Worm (Caenorhabditis elegans): Measurements from ENCODE around the gene acs-1.

Gene acs-1

DNA sequence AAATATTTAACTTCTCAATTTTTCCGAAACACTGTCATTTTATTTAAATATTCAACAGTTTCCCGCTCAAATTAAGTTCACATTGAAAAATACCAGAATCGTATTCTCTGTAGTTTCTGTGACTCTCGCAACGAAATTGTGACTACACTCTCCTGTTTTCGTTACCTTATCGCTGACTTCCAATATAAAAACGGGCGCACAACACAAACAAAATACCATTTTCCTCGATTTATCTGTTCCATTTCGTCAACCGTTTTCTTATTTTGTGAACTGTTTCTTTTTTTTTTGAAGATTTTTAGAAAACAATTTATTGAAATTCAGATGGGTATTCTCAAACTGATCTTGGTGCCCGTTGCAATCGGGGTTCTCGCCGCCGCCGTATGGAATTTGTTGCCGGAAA, 25.9 kb upstream of the acs-1 start, which contains the start of gene W01A11.1:
W01A11.1 (plus strand) TSS at position 322 of the 400 bp plus-strand sequence.
- TF ChIP-seq klf-2 (GFP tag; conservative IDR thresholded peaks at IDR 0.05): no peak
- no peak for TF ChIP-seq med-1 (GFP tag; optimal IDR thresholded peaks at IDR 0.05; ENCODE audit: insufficient read depth)
- no peak for TF ChIP-seq flt-1 (GFP tag; IDR thresholded peaks at IDR 0.05)
- no peak for TF ChIP-seq T22C8.4 (GFP tag; IDR thresholded peaks at IDR 0.05)
- TF ChIP-seq ztf-29 (GFP tag; IDR thresholded peaks at IDR 0.05): no peak
- TF ChIP-seq cog-1 (tag; optimal IDR thresholded peaks at IDR 0.05): no peak
- TF ChIP-seq tab-1 (GFP tag; IDR thresholded peaks at IDR 0.05): no peak
- no peak for TF ChIP-seq ztf-23 (GFP tag; IDR thresholded peaks at IDR 0.05)
- no peak for TF ChIP-seq ref-1 (GFP tag; conservative IDR thresholded peaks at IDR 0.05)

DNA sequence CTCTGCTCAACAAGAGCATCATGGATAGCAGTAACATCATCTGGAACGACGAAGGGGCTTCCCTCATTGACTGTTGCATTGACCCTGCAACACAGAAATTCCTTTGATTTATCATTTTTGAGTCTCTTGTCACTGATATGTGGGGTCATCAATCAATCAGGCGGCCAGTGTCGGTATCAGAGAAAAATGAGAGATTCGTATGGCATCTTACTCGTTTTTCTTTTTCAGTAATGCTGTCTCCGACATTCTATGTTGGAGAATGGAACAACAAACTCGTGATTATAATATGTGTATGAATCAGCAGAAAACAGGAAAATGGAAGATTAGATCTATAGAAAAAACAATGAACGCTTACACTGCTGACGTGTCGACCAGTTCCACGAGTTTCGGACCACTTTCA, 21.6 kb upstream of the acs-1 start:
- TF ChIP-seq T22C8.4 (GFP tag; IDR thresholded peaks at IDR 0.05) (no peak), cog-1 (tag; optimal IDR thresholded peaks at IDR 0.05) (no peak), med-1 (GFP tag; optimal IDR thresholded peaks at IDR 0.05; ENCODE audit: insufficient read depth) (no peak), tab-1 (GFP tag; IDR thresholded peaks at IDR 0.05) (no peak), ref-1 (GFP tag; conservative IDR thresholded peaks at IDR 0.05) (no peak)

DNA sequence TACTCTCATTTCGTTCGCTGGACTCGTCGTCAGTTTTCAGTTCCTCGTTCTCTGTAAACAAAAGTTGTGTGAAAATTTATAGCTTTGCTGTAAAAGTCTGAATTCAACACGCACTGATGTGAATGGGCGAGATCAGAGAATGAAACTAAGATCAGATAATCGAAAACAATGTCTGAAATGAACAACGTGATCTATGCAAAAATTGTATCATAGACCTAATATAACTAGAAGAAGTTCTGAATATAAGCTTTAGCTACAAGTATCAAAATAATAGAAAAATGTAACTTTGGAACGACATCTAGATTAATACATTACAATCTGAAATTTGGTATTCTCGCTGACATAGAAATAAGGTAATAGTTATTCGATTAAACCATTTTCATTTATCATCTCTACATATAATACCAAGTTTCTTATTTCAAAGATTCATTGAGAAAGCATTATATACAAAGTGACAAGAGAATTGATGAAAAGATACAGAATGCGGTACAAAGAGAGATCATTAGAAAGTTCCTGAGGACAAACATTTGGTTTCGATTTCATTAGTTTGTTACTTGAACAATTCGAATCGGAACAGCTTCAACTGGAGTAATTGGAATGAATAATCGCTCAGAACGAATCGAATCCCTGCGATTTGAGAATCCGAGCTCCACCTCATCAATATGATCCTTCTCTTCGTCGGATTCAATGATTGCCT, 20.5 kb upstream of the acs-1 start, which contains the start of gene moc-2:
moc-2 (minus strand) TSS at position 51 of the 697 bp plus-strand sequence.
- TF ChIP-seq tab-1 (GFP tag; IDR thresholded peaks at IDR 0.05) (no peak), ref-1 (GFP tag; conservative IDR thresholded peaks at IDR 0.05) (no peak), flt-1 (GFP tag; IDR thresholded peaks at IDR 0.05) (no peak), cog-1 (tag; optimal IDR thresholded peaks at IDR 0.05) (no peak), med-1 (GFP tag; optimal IDR thresholded peaks at IDR 0.05; ENCODE audit: insufficient read depth) (no peak), ztf-29 (GFP tag; IDR thresholded peaks at IDR 0.05) (no peak), klf-2 (GFP tag; conservative IDR thresholded peaks at IDR 0.05) (no peak), ztf-23 (GFP tag; IDR thresholded peaks at IDR 0.05) (no peak), T22C8.4 (GFP tag; IDR thresholded peaks at IDR 0.05) (no peak)

DNA sequence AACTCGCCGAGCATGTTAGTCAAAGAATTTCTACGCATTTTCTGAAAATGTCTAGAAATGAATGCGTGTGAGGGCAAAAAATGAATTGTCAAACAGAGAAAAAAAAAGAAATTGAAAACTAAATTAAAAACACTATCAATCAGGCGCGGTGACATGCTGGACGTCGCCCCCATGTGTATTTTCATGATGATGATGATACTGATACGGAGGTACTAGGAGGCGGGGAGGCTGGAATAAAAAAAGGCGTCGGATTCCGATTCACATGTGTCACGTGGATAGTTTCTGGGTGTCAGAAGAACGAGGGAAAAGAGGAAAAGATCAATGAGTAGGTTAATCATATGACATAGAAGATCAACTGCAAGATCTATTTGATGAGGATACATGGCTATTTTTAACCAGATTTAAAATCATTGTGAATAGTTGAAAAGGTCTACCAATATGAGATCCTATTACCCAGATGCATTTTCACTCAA, 19.4 kb upstream of the acs-1 start, which contains the start of gene W01A11.7:
W01A11.7 (minus strand) TSS at position 51 of the 473 bp plus-strand sequence.
- no peak for TF ChIP-seq T22C8.4 (GFP tag; IDR thresholded peaks at IDR 0.05)
- no peak for TF ChIP-seq med-1 (GFP tag; optimal IDR thresholded peaks at IDR 0.05; ENCODE audit: insufficient read depth)
- no peak for TF ChIP-seq ztf-23 (GFP tag; IDR thresholded peaks at IDR 0.05)
- TF ChIP-seq ref-1 (GFP tag; conservative IDR thresholded peaks at IDR 0.05): no peak
- TF ChIP-seq ztf-29 (GFP tag; IDR thresholded peaks at IDR 0.05): no peak
- no peak for TF ChIP-seq klf-2 (GFP tag; conservative IDR thresholded peaks at IDR 0.05)
- TF ChIP-seq tab-1 (GFP tag; IDR thresholded peaks at IDR 0.05): no peak
- TF ChIP-seq cog-1 (tag; optimal IDR thresholded peaks at IDR 0.05): no peak
- TF ChIP-seq flt-1 (GFP tag; IDR thresholded peaks at IDR 0.05): no peak

DNA sequence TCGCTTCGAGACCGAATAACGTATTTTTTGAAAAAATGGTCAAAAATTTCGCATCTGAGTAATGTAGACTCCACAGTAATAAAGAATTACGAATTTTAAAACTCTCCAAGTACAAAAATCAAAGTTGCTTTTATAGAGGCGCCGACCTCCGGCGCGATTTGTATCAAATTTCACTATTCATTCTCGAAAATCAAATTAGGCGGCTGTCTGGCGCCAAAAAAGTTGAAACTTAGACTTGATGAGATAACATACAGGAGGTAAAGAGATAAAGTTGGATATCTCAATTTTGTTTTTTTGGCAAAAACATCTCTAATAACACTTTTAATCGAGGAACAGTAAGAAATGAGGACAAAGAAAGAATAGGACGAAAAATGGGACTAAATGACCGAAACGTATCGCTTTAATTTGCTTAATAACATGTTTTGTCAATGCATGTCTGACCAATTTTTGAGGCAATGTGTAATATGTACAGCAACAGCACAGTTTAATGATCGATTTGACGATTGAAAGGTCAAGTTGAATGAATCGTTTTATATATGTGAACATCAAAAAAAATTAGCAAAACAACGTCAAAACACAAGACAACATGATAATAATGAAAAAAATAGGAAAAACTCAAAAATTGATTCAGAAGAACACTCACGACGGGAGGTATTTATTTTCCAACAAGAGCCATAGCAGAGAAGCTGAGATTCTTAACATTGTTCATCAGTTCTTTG, 18.4 kb upstream of the acs-1 start:
- no peak for TF ChIP-seq flt-1 (GFP tag; IDR thresholded peaks at IDR 0.05)
- no peak for TF ChIP-seq ref-1 (GFP tag; conservative IDR thresholded peaks at IDR 0.05)
- no peak for TF ChIP-seq tab-1 (GFP tag; IDR thresholded peaks at IDR 0.05)
- no peak for TF ChIP-seq T22C8.4 (GFP tag; IDR thresholded peaks at IDR 0.05)
- TF ChIP-seq cog-1 (tag; optimal IDR thresholded peaks at IDR 0.05): no peak
- no peak for TF ChIP-seq ztf-29 (GFP tag; IDR thresholded peaks at IDR 0.05)
- no peak for TF ChIP-seq ztf-23 (GFP tag; IDR thresholded peaks at IDR 0.05)
- TF ChIP-seq med-1 (GFP tag; optimal IDR thresholded peaks at IDR 0.05; ENCODE audit: insufficient read depth): no peak
- TF ChIP-seq klf-2 (GFP tag; conservative IDR thresholded peaks at IDR 0.05): no peak

DNA sequence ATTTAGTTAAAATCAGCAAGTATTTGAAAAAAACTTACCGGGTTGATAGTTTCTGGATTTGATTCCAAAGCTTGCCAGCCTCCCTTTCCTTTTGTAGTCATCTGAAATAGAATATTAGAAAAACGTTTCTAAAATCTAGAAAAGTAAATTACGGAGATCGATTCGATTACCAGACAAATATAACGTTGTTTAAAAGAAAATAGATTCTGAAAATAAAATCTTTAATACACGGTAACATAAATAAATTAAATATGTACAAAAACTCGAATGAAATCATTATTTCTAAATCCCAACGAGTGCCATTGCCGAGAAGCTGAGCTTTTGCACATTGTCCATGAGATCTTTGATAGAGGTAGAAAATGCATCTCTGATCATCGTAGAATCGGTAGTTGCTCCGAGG, 16.1 kb upstream of the acs-1 start, which contains the start of gene ubh-3:
ubh-3 (minus strand) TSS at position 101 of the 400 bp plus-strand sequence.
- no peak for TF ChIP-seq flt-1 (GFP tag; IDR thresholded peaks at IDR 0.05)
- TF ChIP-seq T22C8.4 (GFP tag; IDR thresholded peaks at IDR 0.05): no peak
- TF ChIP-seq ref-1 (GFP tag; conservative IDR thresholded peaks at IDR 0.05): no peak
- TF ChIP-seq ztf-23 (GFP tag; IDR thresholded peaks at IDR 0.05): no peak
- no peak for TF ChIP-seq med-1 (GFP tag; optimal IDR thresholded peaks at IDR 0.05; ENCODE audit: insufficient read depth)
- TF ChIP-seq klf-2 (GFP tag; conservative IDR thresholded peaks at IDR 0.05): no peak
- no peak for TF ChIP-seq ztf-29 (GFP tag; IDR thresholded peaks at IDR 0.05)
- TF ChIP-seq tab-1 (GFP tag; IDR thresholded peaks at IDR 0.05): no peak
- no peak for TF ChIP-seq cog-1 (tag; optimal IDR thresholded peaks at IDR 0.05)

DNA sequence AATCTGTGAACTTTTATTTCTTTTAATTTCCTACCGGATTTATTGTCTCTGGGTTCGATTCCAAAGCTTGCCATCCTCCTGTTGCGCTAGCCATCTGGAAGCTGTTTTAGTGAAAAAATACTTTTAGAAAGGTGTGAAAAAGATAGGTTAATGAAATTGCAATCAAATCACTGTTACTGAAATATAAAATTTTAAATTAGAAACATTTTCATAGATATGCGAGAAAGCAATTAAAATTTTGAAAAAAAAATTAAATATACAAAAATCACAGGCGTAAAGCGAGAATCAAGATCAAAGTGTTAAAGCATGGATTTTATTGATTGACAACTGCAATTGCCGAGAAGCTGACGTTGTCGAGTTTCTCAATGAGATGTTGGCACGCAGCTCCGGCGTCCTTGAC, 15.1 kb upstream of the acs-1 start, which contains the start of gene ubh-2:
ubh-2 (minus strand) TSS at position 101 of the 400 bp plus-strand sequence.
- TF ChIP-seq cog-1 (tag; optimal IDR thresholded peaks at IDR 0.05) (no peak), flt-1 (GFP tag; IDR thresholded peaks at IDR 0.05) (no peak), med-1 (GFP tag; optimal IDR thresholded peaks at IDR 0.05; ENCODE audit: insufficient read depth) (no peak), T22C8.4 (GFP tag; IDR thresholded peaks at IDR 0.05) (no peak), klf-2 (GFP tag; conservative IDR thresholded peaks at IDR 0.05) (no peak), ztf-29 (GFP tag; IDR thresholded peaks at IDR 0.05) (no peak)

DNA sequence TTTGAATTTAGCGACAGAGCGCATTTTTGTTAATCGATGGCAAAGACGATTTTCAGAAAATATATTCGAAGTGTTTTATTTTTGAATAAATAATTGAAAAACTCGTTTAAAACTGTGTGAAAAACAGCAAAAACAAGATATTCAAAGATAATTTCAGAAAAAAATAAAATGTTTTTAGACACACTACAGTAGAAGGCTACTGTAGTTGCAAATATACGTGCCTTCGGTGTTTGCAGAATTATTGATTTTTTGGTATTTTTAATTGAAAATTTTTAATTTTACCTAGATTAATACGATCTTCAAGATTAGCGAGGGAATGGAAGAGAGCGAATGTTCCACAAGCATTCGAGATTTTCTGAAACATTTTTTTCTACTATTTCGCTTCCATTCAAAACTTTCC, 14.2 kb upstream of the acs-1 start:
- TF ChIP-seq klf-2 (GFP tag; conservative IDR thresholded peaks at IDR 0.05) (no peak), ztf-29 (GFP tag; IDR thresholded peaks at IDR 0.05) (no peak), tab-1 (GFP tag; IDR thresholded peaks at IDR 0.05) (no peak)

DNA sequence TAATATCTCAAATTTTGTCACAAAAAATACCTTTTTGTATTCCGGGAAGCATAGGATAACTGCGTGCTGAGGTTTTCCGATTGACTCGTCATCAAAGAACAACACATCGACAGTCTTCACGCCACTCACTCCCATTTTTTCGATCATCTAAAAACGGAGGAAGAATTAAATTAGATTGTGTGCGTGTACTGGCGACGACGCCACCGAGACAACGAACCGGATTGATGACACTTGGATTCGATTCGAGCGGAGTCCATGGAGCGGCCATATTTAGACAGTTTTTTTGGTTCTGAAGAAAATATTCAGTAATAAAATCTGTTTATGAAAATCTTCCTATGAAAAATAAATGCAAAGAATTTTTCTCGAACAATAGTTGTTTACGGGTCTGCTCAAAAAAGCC, 13.7 kb upstream of the acs-1 start, which contains the start of gene ubh-1:
ubh-1 (minus strand) TSS at position 289 of the 400 bp plus-strand sequence.
- TF ChIP-seq ztf-29 (GFP tag; IDR thresholded peaks at IDR 0.05): no peak
- no peak for TF ChIP-seq ztf-23 (GFP tag; IDR thresholded peaks at IDR 0.05)
- TF ChIP-seq cog-1 (tag; optimal IDR thresholded peaks at IDR 0.05): no peak
- TF ChIP-seq ref-1 (GFP tag; conservative IDR thresholded peaks at IDR 0.05): no peak
- no peak for TF ChIP-seq flt-1 (GFP tag; IDR thresholded peaks at IDR 0.05)
- TF ChIP-seq klf-2 (GFP tag; conservative IDR thresholded peaks at IDR 0.05): no peak
- TF ChIP-seq tab-1 (GFP tag; IDR thresholded peaks at IDR 0.05): no peak
- TF ChIP-seq T22C8.4 (GFP tag; IDR thresholded peaks at IDR 0.05): no peak
